Worm (Caenorhabditis elegans) whole organism, L4/young adult: ENCODE measurements around the gene F32D8.15.

Experiments used
- W03F9.2 ChIP-seq: fragments of 150-350 bp; optimal IDR thresholded peaks from 2 replicates; lab custom pipeline; 2014; ENCODE audit warnings: missing biosample characterization, missing genetic modification characterization
- dao-5 ChIP-seq: sonication (generic microtip); optimal IDR thresholded peaks from 2 replicates; lab custom pipeline; 2016; ENCODE audit warnings: missing genotype, missing genetic modification characterization, moderate library complexity, missing compliant biosample characterization
- him-1 ChIP-seq: sonication (generic microtip); optimal IDR thresholded peaks from 2 replicates; lab custom pipeline; 2016; ENCODE audit warnings: missing genotype, missing genetic modification reagents, missing genetic modification characterization, missing compliant biosample characterization

ce11 chrV:10889036-10889435 is 14.8 kb upstream of the F32D8.15 start, which contains the start of gene F32D8.11:
- TF ChIP-seq dao-5 (tag; lab: Kevin White, UChicago) (no peak), him-1 (tag; lab: Kevin White, UChicago) (no peak), W03F9.2 (tag; lab: Kevin White, UChicago) (no peak)
